Worm (Caenorhabditis elegans): ENCODE data around the gene C47E12.10.

The C47E12.10 gene

DNA sequence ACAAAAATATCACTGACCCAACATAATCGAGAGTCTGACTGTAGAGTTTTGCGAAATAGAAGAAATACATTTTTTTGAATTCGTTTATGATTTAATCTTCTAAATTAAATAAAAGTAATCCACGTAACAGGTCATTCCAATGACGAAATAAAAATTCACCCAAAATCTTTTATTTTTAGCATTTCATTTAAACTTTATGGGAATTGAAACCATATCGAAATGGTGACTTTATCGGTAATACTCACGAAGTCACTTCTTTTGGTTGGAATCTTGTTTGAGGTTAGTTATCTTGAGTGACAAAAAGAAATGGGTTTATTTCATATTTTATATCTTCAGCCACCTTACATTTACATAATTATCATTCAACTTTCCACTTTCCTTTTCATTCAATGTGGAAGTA is at the start of gene C47E12.10, which contains the start of gene C47E12.12:
TSS of gene C47E12.10 (plus strand) at position 172 of the 400 bp plus-strand sequence.
TSS of gene C47E12.12 (minus strand) at position 101 of the 400 bp plus-strand sequence.
- no peak for TF ChIP-seq unc-62 (GFP tag; optimal IDR thresholded peaks at IDR 0.05)

ce11 chrIV:9924419-9924818 is 48.2 kb upstream of the C47E12.10 start:
- TF ChIP-seq unc-62 (GFP tag; optimal IDR thresholded peaks at IDR 0.05), result no peak

DNA sequence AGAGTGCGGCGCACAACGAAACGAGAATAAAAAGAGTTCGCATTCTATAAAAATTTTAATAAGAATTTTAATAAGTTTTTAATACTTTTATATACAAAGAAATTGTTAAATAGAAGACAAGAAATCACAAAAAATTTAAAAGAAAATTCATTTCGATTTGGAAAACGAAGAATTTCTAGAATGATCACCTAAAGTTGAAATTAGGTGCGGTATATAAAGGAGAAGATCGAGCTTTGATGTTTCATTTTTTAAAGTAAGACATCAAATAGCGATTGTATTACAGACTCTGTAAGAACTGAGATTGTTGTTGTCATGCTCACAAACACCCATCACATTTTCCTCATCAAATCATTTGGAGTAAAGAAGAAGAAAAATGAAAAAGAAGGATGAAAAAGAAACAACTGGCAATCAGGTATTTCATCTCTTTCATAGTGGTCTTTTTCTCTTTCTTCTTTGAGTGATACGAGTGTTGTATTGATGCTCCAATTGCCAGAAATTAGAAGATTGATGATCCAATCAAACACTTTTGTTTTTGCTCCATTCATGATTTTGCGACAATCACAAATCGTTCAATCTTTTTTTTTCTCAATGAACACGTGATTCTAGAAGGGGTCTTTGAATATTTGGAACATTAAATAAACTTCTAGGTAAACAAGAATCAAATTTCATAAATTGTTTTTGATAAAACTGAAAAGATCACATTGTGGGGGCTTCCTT is 44.3 kb upstream of the C47E12.10 start, which contains the start of gene dur-1:
TSS of gene dur-1 (minus strand) at position 51 of the 717 bp plus-strand sequence.
- TF ChIP-seq unc-62 (GFP tag; optimal IDR thresholded peaks at IDR 0.05), result no peak

- no peak for TF ChIP-seq unc-62 (GFP tag; optimal IDR thresholded peaks at IDR 0.05)
Observed at ce11 chrIV:9932055-9932454, 40.5 kb upstream of the C47E12.10 start, which contains the start of the genes trmt-10A and F25H8.2. Gene trmt-10A (minus strand): TSS chrIV:9932213. Gene F25H8.2 (plus strand): TSS chrIV:9932235.

- TF ChIP-seq unc-62 (GFP tag; optimal IDR thresholded peaks at IDR 0.05), result no peak
Observed at ce11 chrIV:9933580-9933979, 39.0 kb upstream of the C47E12.10 start, which contains the start of gene spe-29. Gene spe-29 (plus strand): TSS chrIV:9933880.

DNA sequence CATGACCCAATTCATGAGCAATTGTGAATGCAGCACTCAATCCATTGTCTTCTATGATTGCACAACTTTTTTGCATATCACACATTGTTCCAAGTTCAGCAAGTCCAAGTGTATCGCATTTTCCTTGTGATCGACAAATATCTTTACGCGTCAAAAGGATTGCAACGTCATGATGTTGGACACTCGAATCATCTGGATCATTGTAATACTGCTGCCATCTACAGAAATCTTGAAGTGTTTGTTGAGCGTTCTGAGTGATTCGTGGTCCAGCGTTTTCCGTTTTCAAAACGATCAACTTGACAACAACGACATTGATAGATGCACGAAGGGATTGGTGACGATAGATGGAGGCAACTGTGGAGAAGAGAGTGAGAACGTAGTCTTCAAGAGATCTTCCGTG is 29.4 kb upstream of the C47E12.10 start:
- TF ChIP-seq unc-62 (GFP tag; optimal IDR thresholded peaks at IDR 0.05), result no peak

- no peak for TF ChIP-seq unc-62 (GFP tag; optimal IDR thresholded peaks at IDR 0.05)
Observed at ce11 chrIV:9944279-9944678, 28.3 kb upstream of the C47E12.10 start.

DNA sequence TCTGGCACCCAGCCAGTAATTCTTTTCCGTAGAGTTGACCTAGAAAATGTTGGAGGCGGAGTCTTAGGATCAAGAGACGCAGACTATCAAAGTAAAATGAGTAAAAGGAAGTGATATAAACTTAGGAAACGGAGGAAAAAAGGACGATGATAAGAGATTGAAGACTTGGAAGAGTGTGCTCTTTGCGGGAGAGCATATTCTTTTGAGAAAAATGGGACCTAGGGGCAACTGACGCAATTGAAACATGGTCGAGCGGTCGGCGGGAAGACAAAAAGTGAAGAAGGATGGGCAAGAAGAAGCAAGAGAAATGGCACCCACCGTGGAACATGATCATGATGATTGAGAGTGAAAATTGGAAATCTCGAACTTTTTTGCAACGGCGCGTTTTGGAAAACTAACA is 24.6 kb upstream of the C47E12.10 start:
- no peak for TF ChIP-seq unc-62 (GFP tag; optimal IDR thresholded peaks at IDR 0.05)

ce11 chrIV:9953333-9953732 is 19.3 kb upstream of the C47E12.10 start, which contains the start of gene gon-1:
Gene gon-1 (minus strand): TSS chrIV:9953433.
- no peak for TF ChIP-seq unc-62 (GFP tag; optimal IDR thresholded peaks at IDR 0.05)

ce11 chrIV:9963945-9964344 is 8.7 kb upstream of the C47E12.10 start, which contains the start of gene T13H10.2:
Gene T13H10.2 (plus strand): TSS chrIV:9964245.
- TF ChIP-seq unc-62 (GFP tag; optimal IDR thresholded peaks at IDR 0.05), result no peak

- no peak for TF ChIP-seq unc-62 (GFP tag; optimal IDR thresholded peaks at IDR 0.05)
Observed at ce11 chrIV:9969081-9969480, 3.5 kb upstream of the C47E12.10 start, which contains the start of the genes kin-5 and C47E12.11. Gene kin-5 (minus strand): TSS chrIV:9969181. Gene C47E12.11 (plus strand): TSS chrIV:9969400.

DNA sequence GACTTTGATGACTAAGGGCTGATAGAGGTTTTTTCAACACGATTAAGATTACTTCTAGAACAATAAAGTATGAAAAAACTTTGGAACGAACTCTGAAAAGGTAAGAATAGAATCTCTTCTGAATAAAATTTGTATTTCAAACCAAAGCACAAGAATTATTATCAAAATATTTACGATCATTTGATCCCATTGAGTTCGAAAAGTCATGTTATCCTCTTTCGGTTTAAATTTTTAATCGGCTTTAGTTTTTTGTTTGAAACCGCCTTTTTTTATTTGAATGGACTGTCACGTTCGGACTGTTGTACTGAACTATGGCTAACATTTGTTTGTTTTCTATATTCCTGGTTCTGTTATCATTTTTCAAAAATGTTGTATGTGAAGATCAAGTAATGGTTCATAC is 1.8 kb downstream of the C47E12.10 start, which contains the start of gene C47E12.9:
TSS of gene C47E12.9 (plus strand) at position 301 of the 400 bp plus-strand sequence.
- TF ChIP-seq unc-62 (GFP tag; optimal IDR thresholded peaks at IDR 0.05), result no peak

DNA sequence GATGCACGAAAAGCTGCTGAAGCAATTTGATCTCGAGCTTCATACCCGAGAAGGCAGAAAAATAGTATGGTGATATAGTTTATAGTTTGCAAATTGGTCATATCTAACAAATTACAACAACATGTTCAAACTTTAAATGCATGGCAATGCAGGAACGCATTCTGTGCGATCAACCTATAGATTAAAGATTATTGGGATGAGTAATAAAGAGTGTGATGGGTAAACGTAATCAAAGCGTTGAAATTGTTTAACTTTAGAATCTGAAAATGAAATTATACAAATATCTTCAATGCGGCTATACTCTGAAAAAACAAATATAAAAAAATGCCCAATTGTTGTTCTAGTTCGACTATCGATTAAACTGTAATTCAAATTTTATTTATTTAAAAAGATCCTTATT is 3.7 kb downstream of the C47E12.10 start, which contains the start of gene C47E12.14:
TSS of gene C47E12.14 (minus strand) at position 101 of the 400 bp plus-strand sequence.
- TF ChIP-seq unc-62 (GFP tag; optimal IDR thresholded peaks at IDR 0.05), result no peak

DNA sequence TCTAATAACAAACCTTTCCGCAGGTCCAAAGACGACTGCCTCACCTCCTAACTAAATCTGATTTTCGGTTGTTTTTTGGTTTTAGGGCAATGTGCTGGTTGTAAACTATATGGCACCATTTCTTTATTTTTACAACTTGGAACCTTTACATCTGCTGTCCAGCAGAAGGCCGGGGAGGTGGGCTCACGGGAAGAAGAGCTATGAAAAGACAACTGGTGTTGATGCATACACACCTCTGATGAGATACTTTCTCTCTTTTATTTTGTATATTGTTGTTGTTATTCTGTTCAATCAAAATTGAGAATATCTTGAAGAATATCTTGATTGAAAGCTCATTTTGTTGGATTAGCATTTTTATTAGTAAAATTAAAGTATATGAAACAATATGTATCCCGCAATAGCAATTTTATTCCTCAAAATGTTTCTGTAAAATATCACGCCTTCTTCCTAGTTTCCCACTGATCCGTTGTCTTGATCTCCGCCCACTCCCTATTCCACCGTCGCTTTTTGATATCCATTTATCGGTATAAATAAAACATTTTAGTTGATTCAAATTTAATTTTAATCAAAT is 5.1 kb downstream of the C47E12.10 start, which contains the start of gene dhp-2:
TSS of gene dhp-2 (plus strand) at position 521 of the 571 bp plus-strand sequence.
- no peak for TF ChIP-seq unc-62 (GFP tag; optimal IDR thresholded peaks at IDR 0.05)

ce11 chrIV:9982226-9982794 is 9.7 kb downstream of the C47E12.10 start, which contains the start of gene rrp-1:
Gene rrp-1 (minus strand): TSS chrIV:9982276.
- no peak for TF ChIP-seq unc-62 (GFP tag; optimal IDR thresholded peaks at IDR 0.05)

ce11 chrIV:9982895-9983294 is 10.3 kb downstream of the C47E12.10 start, which contains the start of gene mam-2:
Gene mam-2 (plus strand): TSS chrIV:9983195.
- no peak for TF ChIP-seq unc-62 (GFP tag; optimal IDR thresholded peaks at IDR 0.05)

Data from whole organism, dauer.